Fruit fly (Drosophila melanogaster) whole organism, prepupa: ENCODE data around the gene CG7246.

Experiments
- Blimp-1 ChIP-seq: fragments of 200-800 bp; sonication (Bioruptor generic); optimal IDR thresholded peaks from 3 replicates; lab custom pipeline; 2017; ENCODE audit warnings: missing biosample characterization, missing genetic modification characterization, mild to moderate bottlenecking, moderate library complexity, missing genetic modification reagents
- CG10631 ChIP-seq: fragments of 200-800 bp; sonication (Bioruptor generic); optimal IDR thresholded peaks from 2 replicates; lab custom pipeline; 2016; ENCODE audit warnings: missing biosample characterization, missing genetic modification characterization
- CG10669 ChIP-seq: fragments of 200-800 bp; sonication (Bioruptor generic); optimal IDR thresholded peaks from 3 replicates; lab custom pipeline; 2018; ENCODE audit warnings: missing biosample characterization, mild to moderate bottlenecking, missing genetic modification characterization, moderate library complexity
- CG11294 ChIP-seq: fragments of 200-800 bp; sonication (Bioruptor generic); IDR thresholded peaks from 2 replicates; pipeline ENCODE4 v1.3.6; 2022; ENCODE audit warnings: missing biosample characterization, missing genetic modification characterization
- CG11762 ChIP-seq: fragments of 200-800 bp; sonication (Bioruptor generic); optimal IDR thresholded peaks from 3 replicates; lab custom pipeline; 2016; ENCODE audit warnings: missing biosample characterization, missing genetic modification characterization; ENCODE audit not compliant: insufficient read depth
- CG11902 ChIP-seq: fragments of 200-800 bp; sonication (Bioruptor generic); optimal IDR thresholded peaks from 3 replicates; lab custom pipeline; 2016; ENCODE audit warnings: missing biosample characterization, missing genetic modification characterization
- CG15336 ChIP-seq: fragments of 200-800 bp; sonication (Bioruptor generic); IDR thresholded peaks from 2 replicates; pipeline ENCODE4 v1.3.6; 2022; ENCODE audit warnings: missing biosample characterization, missing genetic modification characterization
- CG1621 ChIP-seq: fragments of 200-800 bp; sonication (Bioruptor generic); optimal IDR thresholded peaks from 3 replicates; lab custom pipeline; 2018; ENCODE audit warnings: missing biosample characterization, mild to moderate bottlenecking, missing genetic modification characterization
- CG16779 ChIP-seq: fragments of 200-800 bp; sonication (Bioruptor generic); optimal IDR thresholded peaks from 3 replicates; lab custom pipeline; 2017; ENCODE audit warnings: missing biosample characterization, mild to moderate bottlenecking, missing genetic modification characterization
- CG3032 ChIP-seq: fragments of 200-800 bp; optimal IDR thresholded peaks from 2 replicates; lab custom pipeline; 2019; ENCODE audit warnings: missing biosample characterization, mild to moderate bottlenecking, missing genetic modification characterization, moderate library complexity
- CG31627 ChIP-seq: fragments of 200-800 bp; sonication (Bioruptor generic); optimal IDR thresholded peaks from 3 replicates; lab custom pipeline; 2016; ENCODE audit warnings: missing biosample characterization, missing genetic modification characterization
- CG32006 ChIP-seq: fragments of 200-800 bp; sonication (Bioruptor generic); optimal IDR thresholded peaks from 3 replicates; lab custom pipeline; 2017; ENCODE audit warnings: missing biosample characterization, mild to moderate bottlenecking, missing genetic modification characterization
- CG3919 ChIP-seq: fragments of 200-800 bp; sonication (Bioruptor generic); optimal IDR thresholded peaks from 3 replicates; lab custom pipeline; 2016; ENCODE audit warnings: missing biosample characterization, missing genetic modification characterization
- CG4318 ChIP-seq: fragments of 200-800 bp; sonication (Bioruptor generic); optimal IDR thresholded peaks from 3 replicates; lab custom pipeline; 2017; ENCODE audit warnings: missing biosample characterization, mild to moderate bottlenecking, missing genetic modification characterization
- CG6163 ChIP-seq: fragments of 200-800 bp; sonication (Bioruptor generic); IDR thresholded peaks from 3 replicates; pipeline ENCODE4 v1.3.6; 2022; ENCODE audit warnings: missing biosample characterization, missing genetic modification characterization
- CG6276 ChIP-seq: fragments of 200-800 bp; sonication (Bioruptor generic); optimal IDR thresholded peaks from 2 replicates; lab custom pipeline; 2017; ENCODE audit warnings: missing biosample characterization, mild to moderate bottlenecking, missing genetic modification characterization
- CG6792 ChIP-seq: fragments of 200-800 bp; sonication (Bioruptor generic); optimal IDR thresholded peaks from 3 replicates; lab custom pipeline; 2016; ENCODE audit warnings: missing biosample characterization, missing genetic modification characterization
- CG6808 ChIP-seq: fragments of 200-800 bp; sonication (Bioruptor generic); optimal IDR thresholded peaks from 3 replicates; lab custom pipeline; 2017; ENCODE audit warnings: missing biosample characterization, missing genetic modification characterization, mild to moderate bottlenecking, moderate library complexity, missing genetic modification reagents
- CG6854 ChIP-seq: fragments of 200-800 bp; sonication (Bioruptor generic); optimal IDR thresholded peaks from 2 replicates; lab custom pipeline; 2017; ENCODE audit warnings: missing biosample characterization, mild to moderate bottlenecking, missing genetic modification characterization
- CG8119 ChIP-seq: fragments of 200-800 bp; sonication (Bioruptor generic); IDR thresholded peaks from 3 replicates; pipeline ENCODE4 v1.3.6; 2022; ENCODE audit warnings: missing biosample characterization, missing genetic modification characterization
- CG8632 ChIP-seq: fragments of 200-800 bp; sonication (Bioruptor generic); optimal IDR thresholded peaks from 3 replicates; lab custom pipeline; 2016; ENCODE audit warnings: missing biosample characterization, missing genetic modification characterization
- CG9139 ChIP-seq: fragments of 200-800 bp; sonication (Bioruptor generic); optimal IDR thresholded peaks from 3 replicates; lab custom pipeline; 2017; ENCODE audit warnings: missing biosample characterization, mild to moderate bottlenecking, missing genetic modification characterization
- Eip75B ChIP-seq: fragments of 200-800 bp; sonication (Bioruptor generic); optimal IDR thresholded peaks from 3 replicates; lab custom pipeline; 2016; ENCODE audit warnings: missing biosample characterization, missing genetic modification characterization
- Eip78C ChIP-seq: fragments of 200-800 bp; sonication (Bioruptor generic); peaks from one replicate; lab custom pipeline; 2016; ENCODE audit warnings: missing biosample characterization, missing genetic modification characterization
- Ets21C ChIP-seq: fragments of 200-800 bp; sonication (Bioruptor generic); optimal IDR thresholded peaks from 3 replicates; lab custom pipeline; 2016; ENCODE audit warnings: missing biosample characterization, missing genetic modification characterization
- Ets96B ChIP-seq: fragments of 200-800 bp; optimal IDR thresholded peaks from 2 replicates; lab custom pipeline; 2019; ENCODE audit warnings: missing biosample characterization, mild to moderate bottlenecking, missing genetic modification characterization, moderate library complexity
- Gug ChIP-seq: fragments of 200-800 bp; sonication (Bioruptor generic); IDR thresholded peaks from 2 replicates; pipeline ENCODE4 v1.3.6; 2022; ENCODE audit warnings: missing biosample characterization, missing genetic modification characterization
- Hr38 ChIP-seq: sonication (Bioruptor generic); optimal IDR thresholded peaks from 2 replicates; lab custom pipeline; 2016; ENCODE audit warnings: missing biosample characterization, missing genetic modification characterization
- Hr39 ChIP-seq: fragments of 200-800 bp; sonication (Bioruptor generic); optimal IDR thresholded peaks from 2 replicates; lab custom pipeline; 2016; ENCODE audit warnings: missing biosample characterization, missing genetic modification characterization
- Lpt ChIP-seq: fragments of 200-800 bp; sonication (Bioruptor generic); optimal IDR thresholded peaks from 3 replicates; lab custom pipeline; 2016; ENCODE audit warnings: missing biosample characterization, missing genetic modification characterization
- Met ChIP-seq: fragments of 200-800 bp; sonication (Bioruptor generic); optimal IDR thresholded peaks from 3 replicates; lab custom pipeline; 2016; ENCODE audit warnings: missing biosample characterization, missing genetic modification characterization
- OdsH ChIP-seq: fragments of 200-800 bp; sonication (Bioruptor generic); optimal IDR thresholded peaks from 3 replicates; lab custom pipeline; 2016; ENCODE audit warnings: missing biosample characterization, missing genetic modification characterization
- Sox14 ChIP-seq: fragments of 200-800 bp; sonication (Bioruptor generic); optimal IDR thresholded peaks from 3 replicates; lab custom pipeline; 2016; ENCODE audit warnings: missing biosample characterization, missing genetic modification characterization
- achi ChIP-seq: fragments of 200-800 bp; sonication (Bioruptor generic); optimal IDR thresholded peaks from 3 replicates; lab custom pipeline; 2016; ENCODE audit warnings: missing biosample characterization, missing genetic modification characterization
- acj6 ChIP-seq: fragments of 200-800 bp; sonication (Bioruptor generic); optimal IDR thresholded peaks from 3 replicates; lab custom pipeline; 2016; ENCODE audit warnings: missing biosample characterization, missing genetic modification characterization
- cyc ChIP-seq: fragments of 200-800 bp; sonication (Bioruptor generic); optimal IDR thresholded peaks from 3 replicates; lab custom pipeline; 2016; ENCODE audit warnings: missing biosample characterization, missing genetic modification characterization
- dac ChIP-seq: fragments of 200-800 bp; sonication (Bioruptor generic); optimal IDR thresholded peaks from 2 replicates; lab custom pipeline; 2017; ENCODE audit warnings: missing biosample characterization, mild to moderate bottlenecking, missing genetic modification characterization
- dsx ChIP-seq: fragments of 200-800 bp; optimal IDR thresholded peaks from 3 replicates; lab custom pipeline; 2019; ENCODE audit warnings: missing biosample characterization, mild to moderate bottlenecking, missing genetic modification characterization, moderate library complexity; ENCODE audit not compliant: poor library complexity, severe bottlenecking
- eg ChIP-seq: fragments of 200-800 bp; sonication (Bioruptor generic); IDR thresholded peaks from 3 replicates; pipeline ENCODE4 v1.3.6; 2022; ENCODE audit warnings: missing biosample characterization, missing genetic modification characterization
- fd59A ChIP-seq: fragments of 200-800 bp; sonication (Bioruptor generic); optimal IDR thresholded peaks from 2 replicates; lab custom pipeline; 2017; ENCODE audit warnings: missing biosample characterization, mild to moderate bottlenecking, missing genetic modification characterization, missing genetic modification reagents
- fd85E ChIP-seq: fragments of 200-800 bp; sonication (Bioruptor generic); optimal IDR thresholded peaks from 3 replicates; lab custom pipeline; 2016; ENCODE audit warnings: missing biosample characterization, missing genetic modification characterization
- fkh ChIP-seq: fragments of 200-800 bp; sonication (Bioruptor generic); optimal IDR thresholded peaks from 3 replicates; lab custom pipeline; 2017; ENCODE audit warnings: missing biosample characterization, mild to moderate bottlenecking, missing genetic modification characterization, moderate library complexity
- lz ChIP-seq: fragments of 200-800 bp; sonication (Bioruptor generic); optimal IDR thresholded peaks from 3 replicates; lab custom pipeline; 2016; ENCODE audit warnings: missing biosample characterization, missing genetic modification characterization
- net ChIP-seq: fragments of 200-800 bp; sonication (Bioruptor generic); optimal IDR thresholded peaks from 3 replicates; lab custom pipeline; 2016; ENCODE audit warnings: missing biosample characterization, missing genetic modification characterization
- pdm3 ChIP-seq: fragments of 200-800 bp; sonication (Bioruptor generic); optimal IDR thresholded peaks from 3 replicates; lab custom pipeline; 2016; ENCODE audit warnings: missing biosample characterization, missing genetic modification characterization
- salr ChIP-seq, 2 experiments: fragments of 200-800 bp; sonication (Bioruptor generic); optimal IDR thresholded peaks; 3 replicates each; lab custom pipeline; 2016 to 2018; ENCODE audit warnings: missing biosample characterization in 2 of 2, missing genetic modification characterization in 2 of 2, mild to moderate bottlenecking in 1 of 2
- svp ChIP-seq: fragments of 200-800 bp; sonication (Bioruptor generic); peaks from one replicate; lab custom pipeline; 2016; ENCODE audit warnings: missing biosample characterization, missing genetic modification characterization
- topi ChIP-seq: fragments of 200-800 bp; sonication (Bioruptor generic); optimal IDR thresholded peaks from 3 replicates; lab custom pipeline; 2016; ENCODE audit warnings: missing biosample characterization, missing genetic modification characterization
- vri ChIP-seq: fragments of 200-800 bp; sonication (Bioruptor generic); optimal IDR thresholded peaks from 3 replicates; lab custom pipeline; 2016; ENCODE audit warnings: missing biosample characterization, mild to moderate bottlenecking, missing genetic modification characterization

CG7246 gene

dm6 chrX:9077558-9077957 is 3.3 kb downstream of the CG7246 start (continued):
- TF ChIP-seq svp (GFP tag; lab: Kevin White, UChicago): peak; percentile 56
- TF ChIP-seq CG9139: peak; percentile 37
- TF ChIP-seq fd59A (GFP tag; lab: Kevin White, UChicago): no peak
- TF ChIP-seq OdsH (GFP tag; lab: Kevin White, UChicago): no peak
- TF ChIP-seq CG11762: no peak
- no peak for TF ChIP-seq acj6 (GFP tag; lab: Kevin White, UChicago)

dm6 chrX:9075641-9076324 is 5.1 kb downstream of the CG7246 start:
- peak; percentile 71 for TF ChIP-seq Eip75B (GFP tag; lab: Kevin White, UChicago)
- TF ChIP-seq CG6792: peak; percentile 54
- no peak for TF ChIP-seq fd85E (GFP tag; lab: Kevin White, UChicago)
- TF ChIP-seq CG10669 (GFP tag; lab: Kevin White, UChicago): peak; percentile 40
- peak; percentile 47 for TF ChIP-seq CG9139
- TF ChIP-seq dsx (GFP tag; lab: Kevin White, UChicago): no peak
- peak; percentile 71 for TF ChIP-seq Met (GFP tag; lab: Kevin White, UChicago)
- peak; percentile 42 for TF ChIP-seq CG3032 (tag; lab: Kevin White, UChicago)
- peak; percentile 75 for TF ChIP-seq CG3919 (GFP tag; lab: Kevin White, UChicago)
- peak; percentile 56 for TF ChIP-seq achi (GFP tag; lab: Kevin White, UChicago)
- TF ChIP-seq topi (GFP tag; lab: Kevin White, UChicago): peak; percentile 70
- TF ChIP-seq eg (GFP tag; lab: Robert Waterston, UW): peak; percentile 59; the same call in 2 of the 3 replicates
- TF ChIP-seq Ets96B (tag; lab: Kevin White, UChicago): no peak
- peak; percentile 61 for TF ChIP-seq CG31627
- TF ChIP-seq OdsH (GFP tag; lab: Kevin White, UChicago): peak; percentile 72
- peak; percentile 53 for TF ChIP-seq CG11902 (GFP tag; lab: Kevin White, UChicago)
- TF ChIP-seq CG15336 (GFP tag; lab: Robert Waterston, UW): peak; percentile 49
- TF ChIP-seq cyc: peak; percentile 60
- peak; percentile 53 for TF ChIP-seq Lpt (GFP tag; lab: Kevin White, UChicago)
- peak; percentile 70 for TF ChIP-seq CG6808 (GFP tag; lab: Kevin White, UChicago)
- peak; percentile 50 for TF ChIP-seq CG4318 (GFP tag; lab: Kevin White, UChicago)
- TF ChIP-seq Hr38 (GFP tag; lab: Kevin White, UChicago): no peak
- TF ChIP-seq pdm3 (GFP tag; lab: Kevin White, UChicago): peak; percentile 65
- peak; percentile 58 for TF ChIP-seq CG6276 (GFP tag; lab: Kevin White, UChicago)
- TF ChIP-seq fkh: no peak
- TF ChIP-seq Sox14 (GFP tag; lab: Kevin White, UChicago): peak; percentile 64
- no peak; the same call in 1 of the 2 replicates for TF ChIP-seq Gug (GFP tag; lab: Robert Waterston, UW)
- TF ChIP-seq CG8119 (GFP tag; lab: Robert Waterston, UW): peak; percentile 62; the same call in 2 of the 3 replicates
- peak; percentile 32 for TF ChIP-seq vri
- TF ChIP-seq salr (GFP tag; optimal IDR thresholded peaks at IDR 0.05; lab: Kevin White, UChicago): peak in 1 of 2 experiments; percentile 76
- TF ChIP-seq CG6163 (GFP tag; lab: Robert Waterston, UW): peak; percentile 38; the same call in 1 of the 3 replicates
- peak; percentile 43 for TF ChIP-seq CG10631 (GFP tag; lab: Kevin White, UChicago)
- TF ChIP-seq Hr39 (GFP tag; lab: Kevin White, UChicago): peak; percentile 66
- no peak for TF ChIP-seq CG1621 (tag; lab: Kevin White, UChicago)
- TF ChIP-seq svp (GFP tag; lab: Kevin White, UChicago): peak; percentile 88
- TF ChIP-seq CG11294 (GFP tag; lab: Robert Waterston, UW): no peak
- peak; percentile 70 for TF ChIP-seq lz
- TF ChIP-seq CG16779: peak; percentile 46
- peak; percentile 27 for TF ChIP-seq dac
- peak; percentile 52 for TF ChIP-seq Blimp-1
- TF ChIP-seq Ets21C (GFP tag; lab: Kevin White, UChicago): peak; percentile 42
- TF ChIP-seq net (GFP tag; lab: Kevin White, UChicago): peak; percentile 78
- TF ChIP-seq acj6 (GFP tag; lab: Kevin White, UChicago): peak; percentile 67
- no peak for TF ChIP-seq CG6854 (GFP tag; lab: Kevin White, UChicago)
- TF ChIP-seq CG32006: peak; percentile 74
- peak; percentile 61 for TF ChIP-seq CG8632 (GFP tag; lab: Kevin White, UChicago)
- TF ChIP-seq Eip78C (GFP tag; lab: Kevin White, UChicago): peak; percentile 92
